Worm (Caenorhabditis elegans) whole organism, L4/young adult: ENCODE data around the gene H05C05.1.

Experiments
- W03F9.2 ChIP-seq: fragments of 150-350 bp; optimal IDR thresholded peaks from 2 replicates; lab custom pipeline; 2014; ENCODE audit warnings: missing biosample characterization, missing genetic modification characterization
- dao-5 ChIP-seq: sonication (generic microtip); optimal IDR thresholded peaks from 2 replicates; lab custom pipeline; 2016; ENCODE audit warnings: missing genotype, missing genetic modification characterization, moderate library complexity, missing compliant biosample characterization
- him-1 ChIP-seq: sonication (generic microtip); optimal IDR thresholded peaks from 2 replicates; lab custom pipeline; 2016; ENCODE audit warnings: missing genotype, missing genetic modification reagents, missing genetic modification characterization, missing compliant biosample characterization

DNA sequence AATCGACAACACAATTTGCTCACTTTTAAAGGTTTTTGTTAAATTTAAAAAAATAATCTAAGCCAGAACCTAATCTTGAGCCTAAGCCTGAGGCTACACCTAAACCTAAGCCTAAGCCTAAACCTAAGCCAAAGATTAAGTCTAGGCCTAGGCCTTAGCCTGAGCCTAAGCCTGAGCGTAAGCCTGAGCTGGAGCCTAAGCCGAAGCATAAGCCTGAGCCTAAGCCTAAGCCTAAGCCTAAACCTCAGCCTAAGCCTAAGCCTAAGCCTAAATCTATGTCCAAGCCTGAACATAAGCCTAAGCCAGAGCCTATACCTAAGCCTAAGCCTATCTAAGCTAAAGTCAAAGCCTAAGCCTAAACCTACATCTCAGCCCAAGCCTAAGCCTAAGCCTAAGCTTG, 9.1 kb upstream of the H05C05.1 start:
- TF ChIP-seq him-1 (tag; lab: Kevin White, UChicago): no peak
- no peak for TF ChIP-seq W03F9.2 (tag; lab: Kevin White, UChicago)
- no peak for TF ChIP-seq dao-5
